Worm (Caenorhabditis elegans): Measurements from ENCODE around the gene F15G9.6.

- TF ChIP-seq unc-62 (GFP tag; optimal IDR thresholded peaks at IDR 0.05): no peak
- no peak for TF ChIP-seq lsy-2 (tag; optimal IDR thresholded peaks at IDR 0.05)
- TF ChIP-seq ztf-11 (tag; optimal IDR thresholded peaks at IDR 0.05): no peak
- no peak for TF ChIP-seq sem-2 (GFP tag; optimal IDR thresholded peaks at IDR 0.05)
- no peak for TF ChIP-seq unc-39 (tag; optimal IDR thresholded peaks at IDR 0.05)
Measured at ce11 chrX:9673228-9673627, 36.3 kb upstream of the F15G9.6 start.
